Worm (Caenorhabditis elegans): ENCODE data around the gene sedl-1.

Gene sedl-1

DNA sequence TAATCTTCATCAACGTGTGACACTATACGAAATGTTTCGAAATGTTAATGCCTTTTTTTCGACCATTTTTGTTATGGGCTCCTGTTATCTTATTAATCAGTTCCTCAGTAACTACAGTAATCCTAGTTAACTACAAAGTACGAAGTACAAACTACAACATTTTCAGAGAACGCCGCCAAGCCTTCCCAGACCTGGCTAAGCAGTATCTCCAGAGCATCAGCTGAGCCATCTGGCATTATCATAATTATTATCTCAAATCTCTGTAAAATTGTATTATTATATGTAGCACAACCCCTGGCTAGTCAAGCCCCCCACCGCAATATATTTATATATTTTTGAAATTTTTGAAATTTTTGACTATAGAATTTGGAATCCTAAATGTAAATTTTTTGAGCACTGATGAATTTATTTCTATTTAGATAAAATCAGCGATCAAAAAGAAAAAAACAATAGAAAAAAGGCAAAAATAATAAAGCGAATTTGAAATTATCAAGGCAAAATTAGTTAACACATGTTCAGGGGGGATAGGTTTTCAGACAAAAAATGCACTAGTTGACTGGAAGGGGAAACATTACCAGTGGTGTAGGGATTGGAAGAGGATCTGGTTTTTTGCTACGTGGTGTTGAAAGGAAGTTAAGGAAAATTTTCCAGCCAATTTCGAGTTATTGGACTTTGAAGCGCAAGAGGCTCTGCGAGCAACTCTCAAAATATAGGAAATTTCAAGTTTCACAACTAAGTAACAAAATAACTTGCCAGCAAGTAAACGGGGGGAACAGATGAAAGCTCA, 11.9 kb upstream of the sedl-1 start:
- TF ChIP-seq hnd-1 (tag; optimal IDR thresholded peaks at IDR 0.05) (no peak), pes-1 (GFP tag; IDR thresholded peaks at IDR 0.05) (no peak)

ce11 chrX:1451240-1451639, 11.2 kb upstream of the sedl-1 start:
- TF ChIP-seq tra-4 (tag; optimal IDR thresholded peaks at IDR 0.05) (no peak), pes-1 (GFP tag; IDR thresholded peaks at IDR 0.05) (no peak)

- TF ChIP-seq hmg-4 (GFP tag; optimal IDR thresholded peaks at IDR 0.05) (peak; percentile 50), pes-1 (GFP tag; IDR thresholded peaks at IDR 0.05) (no peak)
Observed at ce11 chrX:1450352-1450818, 10.3 kb upstream of the sedl-1 start, which contains the start of gene W05H7.1. Gene W05H7.1, plus strand, starts transcription at chrX:1450768.

DNA sequence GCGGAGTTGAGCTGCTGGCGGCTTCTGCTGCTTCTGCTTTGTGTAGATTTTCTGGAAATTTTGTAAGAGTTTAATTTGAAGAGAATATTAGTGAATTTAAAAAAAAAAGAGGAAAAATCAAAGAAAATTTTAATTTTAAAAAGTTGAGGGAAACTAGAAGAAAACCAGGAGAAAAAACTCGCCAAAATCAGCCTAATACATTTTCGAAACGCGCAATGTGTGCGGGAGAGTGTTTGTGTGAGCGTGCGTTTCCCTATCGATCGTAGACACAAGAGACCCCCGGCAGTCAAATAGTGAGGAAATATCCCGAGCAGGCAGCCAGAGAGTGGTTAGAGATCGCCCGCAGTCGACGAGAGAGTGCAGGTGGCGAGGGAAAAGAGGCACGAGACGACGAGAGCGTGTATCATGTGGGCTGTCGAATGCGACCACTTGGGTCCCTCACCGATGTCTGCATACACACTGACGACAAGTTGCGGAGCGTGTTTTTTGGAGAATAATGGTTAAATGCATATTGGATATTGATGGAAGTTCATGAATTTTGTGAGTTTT, 6.6 kb upstream of the sedl-1 start, which contains the start of gene zfp-3:
Gene zfp-3, minus strand, starts transcription at position 51 of the 549 bp plus-strand sequence.
- TF ChIP-seq hmbx-1 (tag; optimal IDR thresholded peaks at IDR 0.05), result no peak
- TF ChIP-seq aly-1 (tag; optimal IDR thresholded peaks at IDR 0.05), result peak; percentile 63
- TF ChIP-seq hmg-4 (GFP tag; optimal IDR thresholded peaks at IDR 0.05), result peak; percentile 75
- TF ChIP-seq ceh-13 (GFP tag; optimal IDR thresholded peaks at IDR 0.05), result no peak
- TF ChIP-seq F13C5.2 (tag; optimal IDR thresholded peaks at IDR 0.05), result peak; percentile 70
- TF ChIP-seq pes-1 (GFP tag; IDR thresholded peaks at IDR 0.05), result no peak
- no peak for TF ChIP-seq tbx-11 (GFP tag; IDR thresholded peaks at IDR 0.05)
- no peak for TF ChIP-seq ceh-36 (tag; optimal IDR thresholded peaks at IDR 0.05)
- no peak for TF ChIP-seq ets-7 (tag; optimal IDR thresholded peaks at IDR 0.05)

DNA sequence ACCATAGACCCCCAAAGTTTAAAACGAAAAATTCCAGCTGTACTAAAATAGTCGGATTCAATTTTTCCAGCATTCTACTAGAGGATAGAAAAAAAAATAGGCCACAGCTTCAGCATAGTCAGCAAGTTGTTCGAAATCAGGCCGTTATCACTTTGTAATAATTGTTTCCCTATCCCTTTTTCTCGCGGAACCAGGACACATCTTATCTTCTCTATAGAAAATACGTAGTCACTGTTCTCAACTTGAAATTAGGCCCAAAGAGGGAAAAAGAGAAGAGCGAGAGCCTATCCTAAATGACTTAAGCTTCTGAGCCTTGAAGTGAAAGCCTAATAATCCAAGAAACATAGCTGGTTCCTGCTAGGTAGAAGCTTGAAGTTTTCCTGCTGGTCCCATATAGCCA, 5.6 kb upstream of the sedl-1 start:
- TF ChIP-seq hmg-4 (GFP tag; optimal IDR thresholded peaks at IDR 0.05) (no peak), flt-1 (GFP tag; IDR thresholded peaks at IDR 0.05) (no peak), ets-7 (tag; optimal IDR thresholded peaks at IDR 0.05) (no peak), aly-1 (tag; optimal IDR thresholded peaks at IDR 0.05) (no peak), hnd-1 (tag; optimal IDR thresholded peaks at IDR 0.05) (no peak), B0310.2 (tag; optimal IDR thresholded peaks at IDR 0.05) (no peak), F13C5.2 (tag; optimal IDR thresholded peaks at IDR 0.05) (no peak), ama-1 (optimal IDR thresholded peaks at IDR 0.05) (no peak), tbx-11 (GFP tag; IDR thresholded peaks at IDR 0.05) (no peak), ceh-36 (tag; optimal IDR thresholded peaks at IDR 0.05) (no peak), ceh-13 (GFP tag; optimal IDR thresholded peaks at IDR 0.05) (no peak), scrt-1 (GFP tag; IDR thresholded peaks at IDR 0.05) (no peak), hmbx-1 (tag; optimal IDR thresholded peaks at IDR 0.05) (no peak), tra-4 (tag; optimal IDR thresholded peaks at IDR 0.05) (no peak), pes-1 (GFP tag; IDR thresholded peaks at IDR 0.05) (no peak), tbx-37 (GFP tag; conservative IDR thresholded peaks at IDR 0.05) (no peak), sea-1 (GFP tag; conservative IDR thresholded peaks at IDR 0.05) (no peak)

DNA sequence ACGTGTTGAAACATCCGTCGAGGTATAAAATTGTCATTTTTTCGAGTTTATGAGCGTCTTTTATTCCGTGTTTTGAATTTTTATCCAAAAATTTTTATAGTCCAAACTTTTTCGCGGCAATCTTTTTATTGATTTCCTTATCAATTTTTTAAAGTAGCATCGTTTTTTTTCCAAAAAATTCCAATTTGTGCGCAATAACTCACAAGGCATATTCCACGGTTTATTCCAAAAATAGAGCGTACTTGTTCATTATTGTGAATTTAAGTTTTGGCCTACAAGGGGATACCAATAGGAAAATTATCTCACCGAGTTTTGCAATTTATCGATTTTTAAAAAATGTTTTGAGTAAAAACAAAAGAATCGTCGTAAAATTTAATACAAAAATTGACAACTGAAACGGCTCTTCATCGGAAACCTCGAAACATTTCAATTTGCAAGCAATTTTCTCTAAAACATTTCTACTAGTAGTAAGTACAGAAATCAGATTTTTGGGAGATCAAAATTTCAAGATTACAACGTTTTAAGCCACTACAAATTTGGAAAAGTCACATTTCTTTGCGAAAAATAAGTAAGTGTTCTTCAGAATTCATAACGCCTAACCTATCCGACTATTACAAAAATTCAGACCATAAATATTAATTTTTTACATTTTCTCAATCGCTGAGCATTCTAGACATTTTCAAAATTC, 3.6 kb upstream of the sedl-1 start:
- TF ChIP-seq F13C5.2 (tag; optimal IDR thresholded peaks at IDR 0.05) (peak; percentile 1), flt-1 (GFP tag; IDR thresholded peaks at IDR 0.05) (no peak), aly-1 (tag; optimal IDR thresholded peaks at IDR 0.05) (no peak), ama-1 (optimal IDR thresholded peaks at IDR 0.05) (no peak)

DNA sequence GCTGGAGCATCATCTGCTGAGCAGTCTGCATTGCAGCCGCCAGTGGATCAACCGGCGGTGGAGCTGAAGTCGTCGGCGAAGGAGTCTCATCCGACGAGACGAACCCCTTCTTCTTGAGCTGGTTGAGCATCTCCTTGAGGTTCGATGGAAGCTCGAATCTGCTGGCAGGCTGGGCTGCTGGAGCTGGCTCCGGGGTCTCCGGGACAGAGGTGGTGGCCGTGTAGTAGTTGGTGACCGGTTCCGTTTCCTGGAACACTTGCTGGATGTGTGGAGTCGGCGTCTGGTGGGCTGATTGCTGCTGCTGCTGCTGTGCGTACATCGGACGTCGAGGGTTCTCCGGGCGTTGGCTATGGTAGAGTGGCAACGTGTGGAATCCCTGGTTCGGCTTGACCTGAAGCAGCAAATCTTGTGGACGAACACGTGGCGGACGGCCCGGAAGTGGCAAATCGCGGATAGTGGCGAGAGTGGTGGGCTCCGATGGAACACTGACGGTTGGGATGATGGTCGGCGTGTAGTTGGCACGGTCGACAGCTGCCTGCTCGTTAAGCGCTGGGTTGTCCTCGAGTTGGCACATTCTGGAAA, 1.6 kb upstream of the sedl-1 start:
- no peak for TF ChIP-seq hmg-4 (GFP tag; optimal IDR thresholded peaks at IDR 0.05)
- TF ChIP-seq F13C5.2 (tag; optimal IDR thresholded peaks at IDR 0.05), result no peak
- TF ChIP-seq B0310.2 (tag; optimal IDR thresholded peaks at IDR 0.05), result no peak
- TF ChIP-seq aly-1 (tag; optimal IDR thresholded peaks at IDR 0.05), result no peak
- TF ChIP-seq hnd-1 (tag; optimal IDR thresholded peaks at IDR 0.05), result no peak
- TF ChIP-seq ceh-13 (GFP tag; optimal IDR thresholded peaks at IDR 0.05), result no peak
- TF ChIP-seq pes-1 (GFP tag; IDR thresholded peaks at IDR 0.05), result no peak
- no peak for TF ChIP-seq ama-1 (optimal IDR thresholded peaks at IDR 0.05)
- TF ChIP-seq sea-1 (GFP tag; conservative IDR thresholded peaks at IDR 0.05), result no peak
- no peak for TF ChIP-seq hmbx-1 (tag; optimal IDR thresholded peaks at IDR 0.05)

DNA sequence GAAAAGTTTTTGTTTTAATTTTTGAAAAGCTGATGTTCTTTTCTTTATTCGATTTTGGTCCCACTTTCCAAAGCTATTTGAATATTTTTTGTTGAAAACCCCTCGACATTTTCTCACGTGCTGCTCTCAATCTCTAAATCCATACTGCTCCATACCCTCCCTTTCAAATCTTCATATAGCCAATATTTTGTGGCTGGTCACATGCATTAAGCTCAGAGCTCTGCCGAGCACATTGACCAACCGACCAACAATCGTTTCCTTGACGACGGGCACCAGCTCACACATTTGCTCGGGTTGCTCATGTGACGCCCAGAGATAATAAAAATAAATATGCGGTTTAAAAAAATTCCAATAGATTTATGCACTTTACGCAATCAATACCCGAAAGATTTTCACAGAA, 1.1 kb downstream of the sedl-1 start:
- TF ChIP-seq ceh-13 (GFP tag; optimal IDR thresholded peaks at IDR 0.05), result no peak
- TF ChIP-seq B0310.2 (tag; optimal IDR thresholded peaks at IDR 0.05), result no peak
- TF ChIP-seq hnd-1 (tag; optimal IDR thresholded peaks at IDR 0.05), result no peak
- no peak for TF ChIP-seq hmg-4 (GFP tag; optimal IDR thresholded peaks at IDR 0.05)
- TF ChIP-seq ets-7 (tag; optimal IDR thresholded peaks at IDR 0.05), result no peak
- TF ChIP-seq ceh-36 (tag; optimal IDR thresholded peaks at IDR 0.05), result no peak
- no peak for TF ChIP-seq tbx-37 (GFP tag; conservative IDR thresholded peaks at IDR 0.05)
- no peak for TF ChIP-seq F13C5.2 (tag; optimal IDR thresholded peaks at IDR 0.05)
- TF ChIP-seq tra-4 (tag; optimal IDR thresholded peaks at IDR 0.05), result no peak
- TF ChIP-seq sea-1 (GFP tag; conservative IDR thresholded peaks at IDR 0.05), result no peak
- no peak for TF ChIP-seq aly-1 (tag; optimal IDR thresholded peaks at IDR 0.05)
- no peak for TF ChIP-seq tbx-11 (GFP tag; IDR thresholded peaks at IDR 0.05)
- no peak for TF ChIP-seq hmbx-1 (tag; optimal IDR thresholded peaks at IDR 0.05)
- no peak for TF ChIP-seq ama-1 (optimal IDR thresholded peaks at IDR 0.05)
- no peak for TF ChIP-seq flt-1 (GFP tag; IDR thresholded peaks at IDR 0.05)
- no peak for TF ChIP-seq pes-1 (GFP tag; IDR thresholded peaks at IDR 0.05)
- no peak for TF ChIP-seq scrt-1 (GFP tag; IDR thresholded peaks at IDR 0.05)

All from whole organism, early embryonic.